Worm (Caenorhabditis elegans): ENCODE measurements around the gene srd-49.

ce11 chrV:10070541-10070940 is 23.9 kb upstream of the srd-49 start, which contains the start of gene nhr-192:
- TF ChIP-seq ref-1 (GFP tag; conservative IDR thresholded peaks at IDR 0.05) (no peak), med-1 (GFP tag; optimal IDR thresholded peaks at IDR 0.05; ENCODE audit: insufficient read depth) (no peak)
